Worm (Caenorhabditis elegans) whole organism, mixed stage, embryonic: ENCODE results near the gene Y62E10A.19.

Experiments used
- M03D4.4 ChIP-seq: sonication (generic microtip); optimal IDR thresholded peaks from 2 replicates; lab custom pipeline; 2017; ENCODE audit warnings: mild to moderate bottlenecking, missing genetic modification characterization, missing compliant biosample characterization
- blmp-1 ChIP-seq: fragments of 150-350 bp; optimal IDR thresholded peaks from 2 replicates; lab custom pipeline; 2014; ENCODE audit warnings: missing biosample characterization, missing genetic modification characterization
- ces-1 ChIP-seq: fragments of 150-350 bp; optimal IDR thresholded peaks from 2 replicates; lab custom pipeline; 2014; ENCODE audit warnings: missing biosample characterization, missing genetic modification reagents, missing genetic modification characterization
- elt-1 ChIP-seq: sonication (generic microtip); optimal IDR thresholded peaks from 2 replicates; lab custom pipeline; 2017; ENCODE audit warnings: missing genetic modification characterization, mild to moderate bottlenecking, missing compliant biosample characterization, antibody characterized with exemption, moderate library complexity, borderline replicate concordance; ENCODE audit not compliant: insufficient read depth
- elt-3 ChIP-seq: fragments of 150-350 bp; optimal IDR thresholded peaks from 2 replicates; lab custom pipeline; 2014; ENCODE audit warnings: missing biosample characterization, missing genetic modification characterization
- flh-1 ChIP-seq: fragments of 200-800 bp; sonication (Bioruptor generic); optimal IDR thresholded peaks from 2 replicates; lab custom pipeline; 2018; ENCODE audit warnings: mild to moderate bottlenecking, missing genetic modification characterization, moderate library complexity, missing compliant biosample characterization
- lin-13 ChIP-seq: fragments of 150-350 bp; optimal IDR thresholded peaks from 2 replicates; lab custom pipeline; 2014; ENCODE audit warnings: missing biosample characterization, missing genetic modification characterization
- mep-1 ChIP-seq: fragments of 150-350 bp; optimal IDR thresholded peaks from 2 replicates; lab custom pipeline; 2017; ENCODE audit warnings: missing biosample characterization, missing genetic modification reagents, missing genetic modification characterization, inconsistent platforms
- nhr-12 ChIP-seq: fragments of 150-350 bp; optimal IDR thresholded peaks from 2 replicates; lab custom pipeline; 2014; ENCODE audit warnings: missing biosample characterization, missing genetic modification characterization
- nhr-237 ChIP-seq: fragments of 150-350 bp; optimal IDR thresholded peaks from 2 replicates; lab custom pipeline; 2014; ENCODE audit warnings: missing biosample characterization, missing genetic modification characterization
- nhr-76 ChIP-seq: sonication (generic microtip); optimal IDR thresholded peaks from 2 replicates; lab custom pipeline; 2017; ENCODE audit warnings: missing biosample characterization, missing genetic modification characterization
- pha-4 ChIP-seq: fragments of 150-350 bp; optimal IDR thresholded peaks from 2 replicates; lab custom pipeline; 2018; ENCODE audit warnings: missing biosample characterization, missing genetic modification reagents, missing genetic modification characterization
- unc-39 ChIP-seq: fragments of 150-350 bp; optimal IDR thresholded peaks from 2 replicates; lab custom pipeline; 2014; ENCODE audit warnings: missing biosample characterization, missing genetic modification characterization
- unc-62 ChIP-seq: fragments of 150-350 bp; optimal IDR thresholded peaks from 2 replicates; lab custom pipeline; 2014; ENCODE audit warnings: missing biosample characterization, missing genetic modification reagents, missing genetic modification characterization

ce11 chrIV:13454698-13455097 lies 46.6 kb upstream of the Y62E10A.19 start, which contains the start of gene uso-1:
- TF ChIP-seq lin-13 (tag; lab: Kevin White, UChicago), result no peak
- no peak for TF ChIP-seq flh-1
- no peak for TF ChIP-seq pha-4
- no peak for TF ChIP-seq nhr-76 (tag; lab: Kevin White, UChicago)
- no peak for TF ChIP-seq nhr-237 (tag; lab: Kevin White, UChicago)
- no peak for TF ChIP-seq mep-1 (tag; lab: Kevin White, UChicago)
- no peak for TF ChIP-seq elt-1 (tag; lab: Kevin White, UChicago)
- TF ChIP-seq unc-62 (GFP tag; lab: Kevin White, UChicago), result no peak
- TF ChIP-seq elt-3, result no peak
- no peak for TF ChIP-seq nhr-12 (tag; lab: Kevin White, UChicago)
- no peak for TF ChIP-seq ces-1 (GFP tag; lab: Kevin White, UChicago)
- no peak for TF ChIP-seq M03D4.4 (tag; lab: Kevin White, UChicago)
- no peak for TF ChIP-seq blmp-1 (tag; lab: Kevin White, UChicago)
- no peak for TF ChIP-seq unc-39
